Fruit fly (Drosophila melanogaster) whole organism, embryonic: ENCODE data around the gene CG31904.

Experiments
- CG11456 ChIP-seq: fragments of 200-800 bp; sonication (Bioruptor generic); IDR thresholded peaks from 3 replicates; pipeline ENCODE4 v1.3.6; 2022; ENCODE audit warnings: missing biosample characterization, missing genetic modification characterization
- Dref ChIP-seq: fragments of 200-800 bp; sonication (Bioruptor generic); IDR thresholded peaks from 2 replicates; pipeline ENCODE4 v1.3.6; 2022; ENCODE audit warnings: missing biosample characterization, missing genetic modification characterization
- Gug ChIP-seq: fragments of 200-800 bp; sonication (Bioruptor generic); IDR thresholded peaks from 4 replicates; pipeline ENCODE4 v1.3.6; 2022; ENCODE audit warnings: missing biosample characterization, missing genetic modification characterization
- H15 ChIP-seq: fragments of 200-800 bp; sonication (Bioruptor generic); IDR thresholded peaks from 3 replicates; pipeline ENCODE4 v1.3.6; 2022; ENCODE audit warnings: missing biosample characterization, missing genetic modification characterization
- HLH4C ChIP-seq: fragments of 200-800 bp; sonication (Bioruptor generic); IDR thresholded peaks from 3 replicates; pipeline ENCODE4 v1.3.6; 2022; ENCODE audit warnings: missing biosample characterization, missing genetic modification characterization; ENCODE audit not compliant: partially characterized antibody
- HmgD ChIP-seq: fragments of 200-800 bp; sonication (Bioruptor generic); optimal IDR thresholded peaks from 3 replicates; lab custom pipeline; 2016; ENCODE audit warnings: missing biosample characterization, missing genetic modification characterization
- croc ChIP-seq: fragments of 200-800 bp; sonication (Bioruptor generic); conservative IDR thresholded peaks from 3 replicates; pipeline ENCODE4 v1.3.6; 2022; ENCODE audit warnings: missing biosample characterization, missing genetic modification characterization
- dimm ChIP-seq: fragments of 200-800 bp; sonication (Bioruptor generic); IDR thresholded peaks from 2 replicates; pipeline ENCODE4 v1.3.6; 2022; ENCODE audit warnings: missing biosample characterization, missing genetic modification characterization
- lola ChIP-seq, 3 experiments: fragments of >200 bp in 2 of 3; fragments of 200-800 bp in 1 of 3; sonication (Bioruptor generic) in 1 of 3; optimal IDR thresholded peaks; 2 replicates each; lab custom pipeline; 2017 to 2019; ENCODE audit warnings: missing biosample characterization in 3 of 3, missing genetic modification characterization in 3 of 3, mild to moderate bottlenecking in 1 of 3, moderate library complexity in 1 of 3
- sob ChIP-seq: fragments of 200-800 bp; sonication (Bioruptor generic); IDR thresholded peaks from 2 replicates; pipeline ENCODE4 v1.3.6; 2022; ENCODE audit warnings: missing biosample characterization, missing genetic modification characterization
- sr ChIP-seq: fragments of 200-800 bp; sonication (Bioruptor generic); IDR thresholded peaks from 3 replicates; pipeline ENCODE4 v1.3.6; 2022; ENCODE audit warnings: missing biosample characterization, missing genetic modification characterization

DNA sequence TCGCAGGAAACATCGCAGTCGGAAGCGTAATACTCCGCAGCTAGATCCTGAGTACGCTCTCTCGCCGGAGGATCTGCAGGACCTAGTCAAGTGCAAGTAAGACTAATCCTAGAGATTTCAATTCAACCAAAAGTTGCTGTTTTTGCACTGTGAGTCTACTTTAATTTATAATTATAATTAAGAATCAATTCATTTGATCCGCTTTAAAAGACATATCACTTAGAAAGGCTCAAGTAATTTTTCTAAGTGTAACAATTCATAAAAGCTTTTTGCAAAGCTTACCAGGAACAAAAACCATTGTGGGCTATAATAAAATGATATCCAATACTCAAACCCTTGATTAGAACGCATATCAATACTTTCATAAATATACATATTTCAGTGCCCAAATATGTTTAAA lies 18.2 kb upstream of the CG31904 start:
- TF ChIP-seq sr (no peak), HmgD (GFP tag; lab: Kevin White, UChicago) (no peak), sob (GFP tag; lab: Robert Waterston, UW) (no peak), Dref (no peak), lola (GFP tag; optimal IDR thresholded peaks at IDR 0.05; lab: Kevin White, UChicago) (no peak), H15 (GFP tag; lab: Robert Waterston, UW) (no peak), Gug (no peak), croc (GFP tag; lab: Robert Waterston, UW) (no peak), dimm (GFP tag; lab: Robert Waterston, UW) (no peak), CG11456 (GFP tag; lab: Robert Waterston, UW) (no peak), HLH4C (no peak)
